Fruit fly (Drosophila melanogaster) whole organism, embryonic: Measurements from ENCODE around the gene Rlb1.

Experiments used
- Adf1 ChIP-seq: fragments of 200-800 bp; sonication (Bioruptor generic); IDR thresholded peaks from 2 replicates; pipeline ENCODE4 v1.3.6; 2022; ENCODE audit warnings: missing biosample characterization, missing genetic modification characterization
- Bgb ChIP-seq: fragments of 200-800 bp; sonication (Bioruptor generic); IDR thresholded peaks from 2 replicates; pipeline ENCODE4 v1.3.6; 2022; ENCODE audit warnings: missing biosample characterization, missing genetic modification characterization; ENCODE audit not compliant: partially characterized antibody
- Blimp-1 ChIP-seq: fragments of 200-800 bp; sonication (Bioruptor generic); optimal IDR thresholded peaks from 3 replicates; lab custom pipeline; 2018; ENCODE audit warnings: missing biosample characterization, missing genetic modification characterization, mild to moderate bottlenecking, moderate library complexity, missing genetic modification reagents
- CG10321 ChIP-seq: fragments of 200-800 bp; sonication (Bioruptor generic); IDR thresholded peaks from 2 replicates; pipeline ENCODE4 v1.3.6; 2022; ENCODE audit warnings: missing biosample characterization, missing genetic modification characterization
- CG10366 ChIP-seq: fragments of 200-800 bp; sonication (Bioruptor generic); IDR thresholded peaks from 2 replicates; pipeline ENCODE4 v1.3.6; 2022; ENCODE audit warnings: missing biosample characterization, missing genetic modification characterization
- CG11456 ChIP-seq: fragments of 200-800 bp; sonication (Bioruptor generic); IDR thresholded peaks from 3 replicates; pipeline ENCODE4 v1.3.6; 2022; ENCODE audit warnings: missing biosample characterization, missing genetic modification characterization
- CG11723 ChIP-seq: fragments of 200-800 bp; sonication (Bioruptor generic); optimal IDR thresholded peaks from 2 replicates; lab custom pipeline; 2017; ENCODE audit warnings: missing biosample characterization, mild to moderate bottlenecking, missing genetic modification characterization
- CG13894 ChIP-seq: fragments of 200-800 bp; sonication (Bioruptor generic); optimal IDR thresholded peaks from 3 replicates; lab custom pipeline; 2018; ENCODE audit warnings: missing biosample characterization, mild to moderate bottlenecking, missing genetic modification characterization, moderate library complexity
- CG14965 ChIP-seq: fragments of 200-800 bp; sonication (Bioruptor generic); optimal IDR thresholded peaks from 2 replicates; lab custom pipeline; 2016; ENCODE audit warnings: missing biosample characterization, missing genetic modification characterization, borderline replicate concordance
- CG15073 ChIP-seq: fragments of 200-800 bp; sonication (Bioruptor generic); optimal IDR thresholded peaks from 2 replicates; lab custom pipeline; 2016; ENCODE audit warnings: missing biosample characterization, missing genetic modification characterization
- CG1647 ChIP-seq: fragments of 200-800 bp; sonication (Bioruptor generic); optimal IDR thresholded peaks from 3 replicates; lab custom pipeline; 2016; ENCODE audit warnings: missing biosample characterization, missing genetic modification characterization
- CG17829 ChIP-seq: fragments of 200-800 bp; optimal IDR thresholded peaks from 2 replicates; lab custom pipeline; 2019; ENCODE audit warnings: missing biosample characterization, mild to moderate bottlenecking, missing genetic modification characterization, moderate library complexity
- CG18764 ChIP-seq: fragments of 200-800 bp; sonication (Bioruptor generic); optimal IDR thresholded peaks from 3 replicates; lab custom pipeline; 2016; ENCODE audit warnings: missing biosample characterization, missing genetic modification characterization
- CG3407 ChIP-seq: fragments of 200-800 bp; sonication (Bioruptor generic); optimal IDR thresholded peaks from 2 replicates; lab custom pipeline; 2018; ENCODE audit warnings: missing biosample characterization, mild to moderate bottlenecking, missing genetic modification characterization
- CG3726 ChIP-seq: fragments of 200-800 bp; sonication (Bioruptor generic); IDR thresholded peaks from 3 replicates; pipeline ENCODE4, ENCODE4 v1.3.6; 2022; ENCODE audit warnings: missing biosample characterization, missing genetic modification characterization
- CG6175 ChIP-seq: fragments of 200-800 bp; sonication (Bioruptor generic); IDR thresholded peaks from 3 replicates; pipeline ENCODE4 v1.3.6; 2022; ENCODE audit warnings: missing biosample characterization, missing genetic modification characterization
- CG6689 ChIP-seq: fragments of 200-800 bp; sonication (Bioruptor generic); IDR thresholded peaks from 2 replicates; pipeline ENCODE4 v1.3.6; 2022; ENCODE audit warnings: missing biosample characterization, missing genetic modification characterization
- CG6791 ChIP-seq: fragments of 200-800 bp; sonication (Bioruptor generic); IDR thresholded peaks from 3 replicates; pipeline ENCODE4 v1.3.6; 2022; ENCODE audit warnings: missing biosample characterization, missing genetic modification characterization; ENCODE audit not compliant: partially characterized antibody
- CG7556 ChIP-seq: fragments of 200-800 bp; sonication (Bioruptor generic); optimal IDR thresholded peaks from 2 replicates; lab custom pipeline; 2017; ENCODE audit warnings: missing biosample characterization, mild to moderate bottlenecking, missing genetic modification characterization
- CG8290 ChIP-seq, 3 experiments: fragments of 200-800 bp; sonication (Bioruptor generic); optimal IDR thresholded peaks; 2 replicates each; lab custom pipeline; 2016 to 2019; ENCODE audit warnings: missing biosample characterization in 3 of 3, missing genetic modification characterization in 3 of 3, mild to moderate bottlenecking in 2 of 3, moderate library complexity in 1 of 3
- CG8478 ChIP-seq: fragments of >200 bp; optimal IDR thresholded peaks from 2 replicates; lab custom pipeline; 2018
- CG8944 ChIP-seq: fragments of 200-800 bp; sonication (Bioruptor generic); optimal IDR thresholded peaks from 3 replicates; lab custom pipeline; 2016; ENCODE audit warnings: missing biosample characterization, missing genetic modification characterization
- CG9797 ChIP-seq: fragments of 200-800 bp; sonication (Bioruptor generic); optimal IDR thresholded peaks from 3 replicates; lab custom pipeline; 2018; ENCODE audit warnings: missing biosample characterization, mild to moderate bottlenecking, missing genetic modification characterization
- CG9876 ChIP-seq: fragments of 200-800 bp; sonication (Bioruptor generic); optimal IDR thresholded peaks from 2 replicates; lab custom pipeline; 2016; ENCODE audit warnings: missing biosample characterization, missing genetic modification characterization
- Dfd ChIP-seq, 2 experiments: fragments of >200 bp; optimal IDR thresholded peaks; 2 replicates each; lab custom pipeline; 2017; ENCODE audit warnings: missing biosample characterization in 2 of 2, missing genetic modification characterization in 2 of 2
- Doc3 ChIP-seq: fragments of 200-800 bp; sonication (Bioruptor generic); IDR thresholded peaks from 3 replicates; pipeline ENCODE4 v1.3.6; 2022; ENCODE audit warnings: missing biosample characterization, missing genetic modification characterization; ENCODE audit not compliant: partially characterized antibody
- Hey ChIP-seq: fragments of 200-800 bp; sonication (Bioruptor generic); optimal IDR thresholded peaks from 3 replicates; lab custom pipeline; 2018; ENCODE audit warnings: missing biosample characterization, mild to moderate bottlenecking, missing genetic modification characterization
- Kr ChIP-seq: fragments of 200-800 bp; sonication (Bioruptor generic); optimal IDR thresholded peaks from 2 replicates; lab custom pipeline; 2017; ENCODE audit warnings: missing biosample characterization, mild to moderate bottlenecking, missing genetic modification characterization
- Lim3 ChIP-seq: fragments of 200-800 bp; sonication (Bioruptor generic); IDR thresholded peaks from 2 replicates; pipeline ENCODE4 v1.3.6; 2022; ENCODE audit warnings: missing biosample characterization, missing genetic modification characterization
- NFAT ChIP-seq: fragments of 200-800 bp; sonication (Bioruptor generic); IDR thresholded peaks from 2 replicates; pipeline ENCODE4 v1.3.6; 2022; ENCODE audit warnings: missing biosample characterization, missing genetic modification characterization
- Oaz ChIP-seq: fragments of 200-800 bp; sonication (Bioruptor generic); IDR thresholded peaks from 2 replicates; pipeline ENCODE4 v1.3.6; 2022; ENCODE audit warnings: missing biosample characterization, missing genetic modification characterization
- Sox102F ChIP-seq: fragments of 200-800 bp; sonication (Bioruptor generic); optimal IDR thresholded peaks from 2 replicates; lab custom pipeline; 2018; ENCODE audit warnings: missing biosample characterization, mild to moderate bottlenecking, missing genetic modification characterization, moderate library complexity
- Taf1 ChIP-seq: fragments of 200-800 bp; sonication (Bioruptor generic); IDR thresholded peaks from 2 replicates; pipeline ENCODE4 v1.3.6; 2022; ENCODE audit warnings: missing biosample characterization, missing genetic modification characterization
- chinmo ChIP-seq: fragments of 200-800 bp; sonication (Bioruptor generic); IDR thresholded peaks from 4 replicates; pipeline ENCODE4 v1.3.6; 2022; ENCODE audit warnings: missing biosample characterization, missing genetic modification characterization; ENCODE audit not compliant: partially characterized antibody
- dan ChIP-seq: fragments of 200-800 bp; sonication (Bioruptor generic); IDR thresholded peaks from 2 replicates; pipeline ENCODE4 v1.3.6; 2022; ENCODE audit warnings: missing biosample characterization, missing genetic modification characterization
- dmrt11E ChIP-seq: fragments of 200-800 bp; sonication (Bioruptor generic); optimal IDR thresholded peaks from 3 replicates; lab custom pipeline; 2018; ENCODE audit warnings: missing biosample characterization, mild to moderate bottlenecking, missing genetic modification characterization, moderate library complexity
- exex ChIP-seq: fragments of 200-800 bp; sonication (Bioruptor generic); optimal IDR thresholded peaks from 4 replicates; lab custom pipeline; 2018; ENCODE audit warnings: missing biosample characterization, mild to moderate bottlenecking, missing genetic modification characterization, moderate library complexity
- gro ChIP-seq: fragments of 200-800 bp; sonication (Bioruptor generic); optimal IDR thresholded peaks from 2 replicates; lab custom pipeline; 2016; ENCODE audit warnings: missing biosample characterization, missing genetic modification characterization
- h ChIP-seq: fragments of >200 bp; optimal IDR thresholded peaks from 2 replicates; lab custom pipeline; 2017
- her ChIP-seq: fragments of 200-800 bp; sonication (Bioruptor generic); optimal IDR thresholded peaks from 2 replicates; lab custom pipeline; 2016; ENCODE audit warnings: missing biosample characterization, missing genetic modification characterization
- ind ChIP-seq: fragments of 200-800 bp; sonication (Bioruptor generic); optimal IDR thresholded peaks from 3 replicates; lab custom pipeline; 2016; ENCODE audit warnings: missing biosample characterization, missing genetic modification characterization
- jing ChIP-seq: fragments of 200-800 bp; sonication (Bioruptor generic); optimal IDR thresholded peaks from 2 replicates; lab custom pipeline; 2018; ENCODE audit warnings: missing biosample characterization, mild to moderate bottlenecking, missing genetic modification characterization
- kay ChIP-seq: fragments of 200-800 bp; sonication (Bioruptor generic); optimal IDR thresholded peaks from 2 replicates; lab custom pipeline; 2016; ENCODE audit warnings: missing biosample characterization, missing genetic modification characterization
- lab ChIP-seq: fragments of 200-800 bp; sonication (Bioruptor generic); optimal IDR thresholded peaks from 3 replicates; lab custom pipeline; 2017; ENCODE audit warnings: missing biosample characterization, missing genetic modification characterization, mild to moderate bottlenecking, moderate library complexity, missing genetic modification reagents
- pho ChIP-seq: fragments of 200-800 bp; sonication (Bioruptor generic); optimal IDR thresholded peaks from 2 replicates; lab custom pipeline; 2016; ENCODE audit warnings: missing biosample characterization, missing genetic modification characterization
- pros ChIP-seq: fragments of 200-800 bp; sonication (Bioruptor generic); optimal IDR thresholded peaks from 3 replicates; lab custom pipeline; 2019; ENCODE audit warnings: missing biosample characterization, mild to moderate bottlenecking, missing genetic modification characterization, moderate library complexity
- sqz ChIP-seq: fragments of 200-800 bp; sonication (Bioruptor generic); optimal IDR thresholded peaks from 3 replicates; lab custom pipeline; 2018; ENCODE audit warnings: missing biosample characterization, mild to moderate bottlenecking, missing genetic modification characterization
- stc ChIP-seq: fragments of 200-800 bp; sonication (Bioruptor generic); IDR thresholded peaks from 2 replicates; pipeline ENCODE4 v1.3.6; 2022; ENCODE audit warnings: missing biosample characterization, missing genetic modification characterization
- tio ChIP-seq: fragments of 200-800 bp; sonication (Bioruptor generic); optimal IDR thresholded peaks from 2 replicates; lab custom pipeline; 2017; ENCODE audit warnings: missing biosample characterization, missing genetic modification characterization, inconsistent platforms
- tll ChIP-seq, 2 experiments: fragments of 200-800 bp in 1 of 2; fragments of >200 bp in 1 of 2; sonication (Bioruptor generic) in 1 of 2; optimal IDR thresholded peaks; 2 replicates each; lab custom pipeline; 2017 to 2019; ENCODE audit warnings: missing biosample characterization in 2 of 2, missing genetic modification characterization in 2 of 2, mild to moderate bottlenecking in 1 of 2, moderate library complexity in 1 of 2
- tna ChIP-seq: fragments of 200-800 bp; sonication (Bioruptor generic); IDR thresholded peaks from 2 replicates; pipeline ENCODE4 v1.3.6; 2022; ENCODE audit warnings: missing biosample characterization, missing genetic modification characterization; ENCODE audit not compliant: partially characterized antibody

Rlb1 gene

dm6 chr3R:9496748-9497147 lies 16.4 kb upstream of the Rlb1 start (continued):
- TF ChIP-seq stc (GFP tag; lab: Robert Waterston, UW) (no peak), Taf1 (GFP tag; lab: Robert Waterston, UW) (no peak; the same call in 1 of the 2 replicates), CG6689 (no peak), CG11456 (peak; percentile 89), her (GFP tag; lab: Kevin White, UChicago) (peak; percentile 83), Kr (GFP tag; lab: Kevin White, UChicago) (no peak), tll (GFP tag; optimal IDR thresholded peaks at IDR 0.05; lab: Kevin White, UChicago) (no peak), Oaz (no peak), CG7556 (peak; percentile 67), chinmo (peak; percentile 54; the same call in 2 of the 4 replicates), CG18764 (GFP tag; lab: Kevin White, UChicago) (no peak), Bgb (GFP tag; lab: Robert Waterston, UW) (peak; percentile 85), CG8944 (GFP tag; lab: Kevin White, UChicago) (peak; percentile 80), exex (tag; lab: Kevin White, UChicago) (peak; percentile 40), lab (peak; percentile 70), tna (peak; percentile 74), CG10366 (GFP tag; lab: Robert Waterston, UW) (peak; percentile 44; the same call in 1 of the 2 replicates), CG17829 (peak; percentile 80), Sox102F (GFP tag; lab: Kevin White, UChicago) (peak; percentile 51), dmrt11E (tag; lab: Kevin White, UChicago) (peak; percentile 46), CG8478 (lab: Kevin White, UChicago) (no peak), Dfd (GFP tag; optimal IDR thresholded peaks at IDR 0.05; lab: Kevin White, UChicago) (no peak), CG3407 (GFP tag; lab: Kevin White, UChicago) (peak; percentile 29), kay (GFP tag; lab: Kevin White, UChicago) (peak; percentile 76), Lim3 (GFP tag; lab: Robert Waterston, UW) (no peak), Adf1 (no peak; the same call in 1 of the 2 replicates), pho (GFP tag; lab: Kevin White, UChicago) (peak; percentile 85), CG14965 (no peak), CG3726 (GFP tag; lab: Robert Waterston, UW) (no peak), gro (GFP tag; lab: Kevin White, UChicago) (peak; percentile 95), ind (GFP tag; lab: Kevin White, UChicago) (peak; percentile 75), dan (no peak), Blimp-1 (GFP tag; lab: Kevin White, UChicago) (peak; percentile 22), CG8290 (GFP tag; optimal IDR thresholded peaks at IDR 0.05; lab: Kevin White, UChicago) (peak; percentile 85), CG8290 (tag; optimal IDR thresholded peaks at IDR 0.05; lab: Kevin White, UChicago) (peak; percentile 25 to 94), Doc3 (GFP tag; lab: Robert Waterston, UW) (no peak), CG11723 (GFP tag; lab: Kevin White, UChicago) (peak; percentile 19), h (no peak), CG1647 (GFP tag; lab: Kevin White, UChicago) (peak; percentile 58), CG15073 (GFP tag; lab: Kevin White, UChicago) (no peak), CG13894 (tag; lab: Kevin White, UChicago) (peak; percentile 87), NFAT (peak; percentile 75), pros (GFP tag; lab: Kevin White, UChicago) (no peak), CG6175 (GFP tag; lab: Robert Waterston, UW) (no peak), jing (GFP tag; lab: Kevin White, UChicago) (peak; percentile 44), Hey (tag; lab: Kevin White, UChicago) (peak; percentile 13), CG10321 (GFP tag; lab: Robert Waterston, UW) (no peak), tio (GFP tag; lab: Kevin White, UChicago) (no peak), CG9876 (GFP tag; lab: Kevin White, UChicago) (peak; percentile 73), CG6791 (peak; percentile 77), sqz (no peak), CG9797 (peak; percentile 1)
